Fruit fly (Drosophila melanogaster): ENCODE data around the gene CG32483.

The CG32483 gene

dm6 chr3L:729345-729744, 39.5 kb upstream of the CG32483 start:
- TF ChIP-seq h (optimal IDR thresholded peaks at IDR 0.05) = no peak
- no peak for TF ChIP-seq Myc (optimal IDR thresholded peaks at IDR 0.05)
- no peak for TF ChIP-seq insv (optimal IDR thresholded peaks at IDR 0.05)
- no peak for TF ChIP-seq psq (optimal IDR thresholded peaks at IDR 0.05)
- TF ChIP-seq ttk (optimal IDR thresholded peaks at IDR 0.05) = no peak
- TF ChIP-seq Sin3A (optimal IDR thresholded peaks at IDR 0.05) = no peak

- no peak for TF ChIP-seq psq (optimal IDR thresholded peaks at IDR 0.05)
- TF ChIP-seq Myc (optimal IDR thresholded peaks at IDR 0.05) = no peak
- TF ChIP-seq insv (optimal IDR thresholded peaks at IDR 0.05) = no peak
- no peak for TF ChIP-seq Sin3A (optimal IDR thresholded peaks at IDR 0.05)
- no peak for TF ChIP-seq ttk (optimal IDR thresholded peaks at IDR 0.05)
- no peak for TF ChIP-seq h (optimal IDR thresholded peaks at IDR 0.05)
Measured at dm6 chr3L:728579-728978, 38.7 kb upstream of the CG32483 start.

DNA sequence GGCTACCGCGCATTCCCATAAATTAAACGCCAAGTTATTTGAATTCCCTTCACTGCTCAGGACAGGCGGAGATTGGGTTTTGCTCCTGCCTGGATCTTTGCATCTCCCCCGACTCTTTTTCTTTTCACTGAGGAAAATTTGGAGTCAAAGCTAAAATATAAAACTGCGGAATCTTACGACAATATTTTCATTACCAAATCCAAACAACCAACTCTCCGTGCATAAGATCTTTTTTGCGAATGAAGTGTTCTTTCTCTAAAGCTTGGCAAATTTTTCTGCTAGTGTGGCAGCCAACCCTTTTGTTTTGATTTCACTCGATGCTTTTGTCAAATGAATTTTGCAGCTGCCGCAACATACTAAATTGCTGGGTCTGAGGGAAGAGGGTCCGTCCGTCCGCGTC, 38.0 kb upstream of the CG32483 start:
- TF ChIP-seq psq (optimal IDR thresholded peaks at IDR 0.05) (no peak), ttk (optimal IDR thresholded peaks at IDR 0.05) (no peak), insv (optimal IDR thresholded peaks at IDR 0.05) (no peak), Myc (optimal IDR thresholded peaks at IDR 0.05) (no peak), Sin3A (optimal IDR thresholded peaks at IDR 0.05) (no peak), h (optimal IDR thresholded peaks at IDR 0.05) (no peak)

DNA sequence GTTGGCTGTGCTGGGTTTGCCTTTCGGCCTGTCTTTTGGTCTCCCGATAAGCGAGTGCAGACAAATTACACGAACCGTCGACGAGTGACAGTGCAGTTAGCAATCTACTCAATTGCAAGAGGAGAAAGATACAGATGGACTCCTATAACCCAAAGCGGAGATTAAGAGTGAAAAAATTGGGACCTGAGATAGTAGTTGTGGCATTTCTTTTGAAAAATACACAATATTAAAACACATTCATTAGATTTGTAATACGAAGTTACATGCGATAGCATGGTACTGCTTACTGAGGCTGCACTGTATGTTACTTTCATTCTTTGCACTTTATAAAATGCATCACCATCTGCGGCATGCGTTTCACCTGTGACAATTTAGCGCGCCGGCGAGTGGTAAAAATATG, 37.3 kb upstream of the CG32483 start:
- TF ChIP-seq insv (optimal IDR thresholded peaks at IDR 0.05) (no peak), psq (optimal IDR thresholded peaks at IDR 0.05) (no peak), Sin3A (optimal IDR thresholded peaks at IDR 0.05) (no peak), h (optimal IDR thresholded peaks at IDR 0.05) (no peak), ttk (optimal IDR thresholded peaks at IDR 0.05) (no peak), Myc (optimal IDR thresholded peaks at IDR 0.05) (no peak)

DNA sequence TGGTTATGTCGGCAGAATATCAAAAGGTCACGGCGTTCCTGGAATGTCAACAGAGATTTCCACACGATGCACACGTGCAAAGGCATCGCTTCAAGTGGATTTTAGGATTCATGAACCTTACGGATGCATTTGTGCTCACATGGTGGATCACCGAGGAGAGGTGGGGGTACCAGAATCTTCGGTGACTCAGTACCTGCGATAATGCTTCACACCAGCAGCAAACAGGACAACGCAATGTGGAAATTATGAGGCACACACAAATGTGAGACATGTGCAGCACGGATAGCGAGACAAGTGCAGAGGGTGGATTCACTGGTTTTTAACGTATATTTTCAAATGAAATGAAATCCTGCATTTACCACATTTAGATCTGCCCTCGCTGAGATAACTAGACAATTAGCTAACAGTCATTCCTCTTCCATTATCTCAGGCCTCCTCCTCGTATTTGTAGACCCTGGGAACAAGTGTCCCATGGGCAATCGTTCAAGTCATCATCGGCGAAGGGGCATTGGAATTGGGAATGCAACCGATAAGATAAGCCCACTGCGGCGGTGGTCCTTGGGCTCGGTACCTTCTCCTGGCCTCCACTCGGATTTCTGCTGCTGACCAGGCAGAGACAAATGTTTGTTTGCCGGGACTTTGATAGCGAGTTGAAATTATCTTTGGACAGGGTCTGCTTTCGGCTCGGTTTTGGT, 36.8 kb upstream of the CG32483 start:
- TF ChIP-seq ttk (optimal IDR thresholded peaks at IDR 0.05) (no peak), h (optimal IDR thresholded peaks at IDR 0.05) (no peak), insv (optimal IDR thresholded peaks at IDR 0.05) (no peak), Myc (optimal IDR thresholded peaks at IDR 0.05) (no peak), psq (optimal IDR thresholded peaks at IDR 0.05) (no peak), Sin3A (optimal IDR thresholded peaks at IDR 0.05) (no peak)

DNA sequence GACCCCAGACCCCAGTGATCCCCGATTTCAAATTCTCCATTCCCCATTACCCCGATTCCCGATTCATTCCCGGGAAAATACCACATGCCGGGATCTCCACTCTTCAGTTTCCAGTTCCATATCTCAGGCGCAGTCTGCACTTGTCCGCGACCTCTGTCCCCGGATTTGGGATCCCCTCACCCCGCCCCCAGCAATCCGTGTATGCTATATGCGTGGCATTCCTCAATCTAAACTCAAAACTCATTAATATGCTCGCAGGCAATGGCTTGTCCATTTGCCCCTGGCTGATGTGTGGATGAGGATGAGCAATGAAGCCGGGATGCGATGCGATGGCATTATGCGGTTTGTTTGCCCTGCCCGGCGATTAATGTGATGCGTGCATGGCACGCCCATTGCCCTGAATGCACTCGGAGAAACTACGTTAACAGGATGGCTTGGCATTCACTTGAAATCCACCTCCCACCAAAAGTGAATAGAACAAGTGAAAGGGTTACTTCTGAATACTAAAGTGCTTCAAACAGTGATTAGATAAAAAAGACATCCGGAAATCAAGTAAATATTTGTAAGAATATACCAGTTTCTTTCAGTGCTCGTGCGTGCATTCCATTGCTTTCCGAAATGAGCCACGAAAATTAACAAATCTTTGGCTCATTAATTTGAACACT, 35.8 kb upstream of the CG32483 start:
- TF ChIP-seq Sin3A (optimal IDR thresholded peaks at IDR 0.05) (no peak), Myc (optimal IDR thresholded peaks at IDR 0.05) (no peak), insv (optimal IDR thresholded peaks at IDR 0.05) (no peak), ttk (optimal IDR thresholded peaks at IDR 0.05) (no peak), h (optimal IDR thresholded peaks at IDR 0.05) (no peak)

DNA sequence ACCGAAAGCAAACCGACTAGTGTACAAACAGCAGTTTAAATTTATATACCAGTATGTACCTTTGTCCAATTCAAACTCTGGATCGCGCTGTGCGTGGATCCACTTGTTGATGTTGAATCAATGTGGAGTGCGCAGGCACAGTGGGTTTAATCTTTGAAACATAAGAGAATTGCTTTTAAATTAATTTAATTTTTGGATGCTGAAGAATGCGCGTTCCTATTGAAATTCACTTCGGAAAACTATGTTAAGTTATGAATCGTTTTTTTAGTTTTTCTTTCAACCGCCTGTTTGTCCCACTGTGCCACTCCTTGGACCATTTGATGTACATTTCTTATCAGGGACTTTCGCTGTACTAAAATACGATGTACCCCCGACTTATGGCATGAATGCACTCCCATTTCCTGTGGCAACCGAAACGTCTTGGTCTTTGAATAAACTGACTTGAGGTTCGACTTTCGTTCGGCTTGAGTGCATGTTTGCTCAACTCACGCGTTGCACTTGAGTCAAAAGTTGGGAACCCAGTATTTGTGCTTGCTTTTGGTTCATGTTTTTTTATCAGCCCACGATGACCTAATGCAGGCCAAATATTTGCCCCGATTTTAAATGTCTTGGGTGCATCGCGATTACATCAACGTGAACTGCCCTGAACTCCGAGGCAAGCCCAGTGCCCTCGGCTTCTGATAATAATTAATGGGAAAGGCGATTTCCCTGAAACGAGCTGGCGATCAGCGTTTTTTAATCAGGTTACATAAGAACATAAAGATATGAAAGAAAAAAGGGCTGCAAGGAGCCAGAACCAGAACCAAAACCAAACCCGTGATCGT, 34.8 kb upstream of the CG32483 start:
- TF ChIP-seq Myc (optimal IDR thresholded peaks at IDR 0.05) = no peak
- TF ChIP-seq psq (optimal IDR thresholded peaks at IDR 0.05) = no peak
- TF ChIP-seq Sin3A (optimal IDR thresholded peaks at IDR 0.05) = no peak
- TF ChIP-seq insv (optimal IDR thresholded peaks at IDR 0.05) = no peak
- TF ChIP-seq ttk (optimal IDR thresholded peaks at IDR 0.05) = no peak
- no peak for TF ChIP-seq h (optimal IDR thresholded peaks at IDR 0.05)

DNA sequence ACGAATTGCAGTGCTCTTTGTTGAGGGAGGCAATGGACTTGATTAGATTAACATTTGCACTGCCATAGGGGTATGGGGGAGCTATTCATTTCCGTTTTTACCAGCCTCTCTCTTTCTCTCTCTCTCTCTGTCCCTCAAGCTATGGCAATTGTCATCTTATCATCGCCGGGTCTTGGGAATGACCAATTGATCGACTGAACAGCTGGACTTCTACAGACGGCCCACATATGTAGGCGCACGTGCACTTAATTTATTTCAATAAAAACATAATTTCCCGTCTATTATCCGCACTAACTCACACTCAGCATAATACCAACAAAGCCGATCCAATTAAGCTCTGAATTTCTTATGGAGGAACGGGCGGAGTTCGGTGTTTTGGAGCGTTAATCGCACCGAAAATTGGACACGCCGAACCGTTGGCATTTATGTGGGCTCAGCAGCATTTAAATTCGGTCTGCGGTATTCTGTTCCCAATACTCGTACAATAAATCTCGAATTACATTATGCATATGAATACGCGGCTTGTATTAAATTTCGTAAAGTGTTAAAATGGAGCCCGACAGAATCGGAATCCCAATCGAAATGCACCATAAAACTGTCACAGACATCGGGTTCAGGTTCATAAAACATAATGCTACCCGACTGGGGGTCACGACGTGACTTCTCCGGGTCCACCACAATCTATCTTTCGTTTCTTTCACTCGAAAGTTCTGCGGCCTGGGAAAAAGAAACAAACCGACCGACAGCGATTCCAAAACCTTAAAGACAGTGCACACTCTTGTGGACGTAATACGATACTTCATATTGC, 34.0 kb upstream of the CG32483 start:
- TF ChIP-seq Myc (optimal IDR thresholded peaks at IDR 0.05) (no peak), psq (optimal IDR thresholded peaks at IDR 0.05) (no peak), ttk (optimal IDR thresholded peaks at IDR 0.05) (no peak), insv (optimal IDR thresholded peaks at IDR 0.05) (no peak), Sin3A (optimal IDR thresholded peaks at IDR 0.05) (no peak), h (optimal IDR thresholded peaks at IDR 0.05) (no peak)

- TF ChIP-seq psq (optimal IDR thresholded peaks at IDR 0.05) (no peak), insv (optimal IDR thresholded peaks at IDR 0.05) (no peak), Myc (optimal IDR thresholded peaks at IDR 0.05) (no peak), h (optimal IDR thresholded peaks at IDR 0.05) (no peak), ttk (optimal IDR thresholded peaks at IDR 0.05) (no peak), Sin3A (optimal IDR thresholded peaks at IDR 0.05) (no peak)
Measured at dm6 chr3L:722386-722785, 32.5 kb upstream of the CG32483 start.

DNA sequence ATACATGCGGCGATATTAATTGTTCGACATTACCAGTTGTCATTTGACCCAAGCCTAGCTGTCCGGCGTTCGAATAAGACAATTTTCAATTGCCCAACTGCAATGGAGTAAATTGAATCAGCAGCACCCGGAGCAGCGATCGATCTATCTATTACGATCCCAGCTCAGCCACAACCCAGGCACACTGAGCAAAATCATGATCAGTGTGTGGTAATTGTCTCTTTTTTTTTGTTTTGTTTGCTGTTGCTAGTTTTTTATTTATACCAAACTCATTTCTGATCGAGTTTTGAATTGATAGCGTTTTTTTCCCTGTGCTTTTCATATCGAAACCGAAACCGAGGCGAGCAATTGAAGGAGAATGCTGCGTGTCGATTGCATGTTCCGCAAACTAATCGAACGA, 32.0 kb upstream of the CG32483 start:
- TF ChIP-seq Sin3A (optimal IDR thresholded peaks at IDR 0.05) = no peak
- no peak for TF ChIP-seq Myc (optimal IDR thresholded peaks at IDR 0.05)
- no peak for TF ChIP-seq h (optimal IDR thresholded peaks at IDR 0.05)

DNA sequence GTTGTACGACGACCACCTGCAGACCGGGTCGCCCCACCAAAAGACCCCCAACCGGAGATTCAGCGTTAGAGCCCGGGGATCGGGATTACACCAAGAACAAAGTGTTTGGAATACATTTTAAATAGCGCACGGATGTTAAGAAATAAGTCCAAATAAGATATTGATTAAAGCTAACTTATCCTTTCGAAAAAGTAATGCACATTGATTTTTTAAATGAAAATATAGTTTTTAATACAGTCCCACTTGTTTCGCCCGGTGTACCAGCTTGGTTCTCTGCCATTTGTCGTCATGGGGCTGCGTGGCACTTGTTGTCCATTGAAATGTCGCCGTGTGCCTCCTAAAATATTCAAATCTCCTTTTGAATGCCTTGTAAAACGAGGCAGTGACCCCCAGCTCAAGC, 31.1 kb upstream of the CG32483 start:
- TF ChIP-seq h (optimal IDR thresholded peaks at IDR 0.05) (no peak), ttk (optimal IDR thresholded peaks at IDR 0.05) (no peak), insv (optimal IDR thresholded peaks at IDR 0.05) (no peak), Myc (optimal IDR thresholded peaks at IDR 0.05) (no peak), psq (optimal IDR thresholded peaks at IDR 0.05) (no peak), Sin3A (optimal IDR thresholded peaks at IDR 0.05) (no peak)

All from Kc167 (cell line).